Worm (Caenorhabditis elegans): ENCODE results near the gene chw-1.

- TF ChIP-seq pqm-1 (tag; optimal IDR thresholded peaks at IDR 0.05) (no peak), ets-4 (tag; optimal IDR thresholded peaks at IDR 0.05) (no peak), fkh-10 (GFP tag; optimal IDR thresholded peaks at IDR 0.05) (no peak), nfya-1 (tag; optimal IDR thresholded peaks at IDR 0.05) (no peak), ama-1 (optimal IDR thresholded peaks at IDR 0.05) (no peak), odd-2 (tag; optimal IDR thresholded peaks at IDR 0.05) (no peak), sdc-2 (tag; optimal IDR thresholded peaks at IDR 0.05) (no peak), unc-42 (tag; optimal IDR thresholded peaks at IDR 0.05) (no peak), sox-2 (GFP tag; IDR thresholded peaks at IDR 0.05) (no peak), F13H6.1 (tag; optimal IDR thresholded peaks at IDR 0.05) (no peak), pha-4 (tag; optimal IDR thresholded peaks at IDR 0.05) (no peak)
Observed at ce11 chrV:10471007-10471406, 8.9 kb downstream of the chw-1 start.
